Worm (Caenorhabditis elegans) whole organism, mixed stage, embryonic: ENCODE data around the gene nspb-3.

Experiments
- M03D4.4 ChIP-seq: sonication (generic microtip); optimal IDR thresholded peaks from 2 replicates; lab custom pipeline; 2017; ENCODE audit warnings: mild to moderate bottlenecking, missing genetic modification characterization, missing compliant biosample characterization
- bed-3 ChIP-seq: fragments of 200-800 bp; sonication (Bioruptor generic); optimal IDR thresholded peaks from 3 replicates; lab custom pipeline; 2018; ENCODE audit warnings: mild to moderate bottlenecking, missing genetic modification characterization, moderate library complexity, missing compliant biosample characterization
- blmp-1 ChIP-seq: fragments of 150-350 bp; optimal IDR thresholded peaks from 2 replicates; lab custom pipeline; 2014; ENCODE audit warnings: missing biosample characterization, missing genetic modification characterization
- ceh-43 ChIP-seq: fragments of 200-800 bp; sonication (Bioruptor generic); optimal IDR thresholded peaks from 2 replicates; lab custom pipeline; 2018; ENCODE audit warnings: mild to moderate bottlenecking, missing genetic modification characterization, moderate library complexity, missing compliant biosample characterization
- ceh-83 ChIP-seq: fragments of 200-800 bp; sonication (Bioruptor generic); optimal IDR thresholded peaks from 2 replicates; lab custom pipeline; 2018; ENCODE audit warnings: mild to moderate bottlenecking, missing genetic modification characterization, missing compliant biosample characterization
- cnd-1 ChIP-seq: fragments of 200-800 bp; sonication (Bioruptor generic); optimal IDR thresholded peaks from 2 replicates; lab custom pipeline; 2018; ENCODE audit warnings: mild to moderate bottlenecking, missing genetic modification characterization, missing compliant biosample characterization
- drap-1 ChIP-seq: fragments of 200-800 bp; sonication (Bioruptor generic); optimal IDR thresholded peaks from 3 replicates; lab custom pipeline; 2018; ENCODE audit warnings: mild to moderate bottlenecking, missing genetic modification characterization, missing compliant biosample characterization
- elt-1 ChIP-seq: sonication (generic microtip); optimal IDR thresholded peaks from 2 replicates; lab custom pipeline; 2017; ENCODE audit warnings: missing genetic modification characterization, mild to moderate bottlenecking, missing compliant biosample characterization, antibody characterized with exemption, moderate library complexity, borderline replicate concordance; ENCODE audit not compliant: insufficient read depth
- elt-3 ChIP-seq: fragments of 150-350 bp; optimal IDR thresholded peaks from 2 replicates; lab custom pipeline; 2014; ENCODE audit warnings: missing biosample characterization, missing genetic modification characterization
- flh-1 ChIP-seq: fragments of 200-800 bp; sonication (Bioruptor generic); optimal IDR thresholded peaks from 2 replicates; lab custom pipeline; 2018; ENCODE audit warnings: mild to moderate bottlenecking, missing genetic modification characterization, moderate library complexity, missing compliant biosample characterization
- ham-2 ChIP-seq: fragments of 200-800 bp; sonication (Bioruptor generic); optimal IDR thresholded peaks from 2 replicates; lab custom pipeline; 2018; ENCODE audit warnings: mild to moderate bottlenecking, missing genetic modification characterization, missing compliant biosample characterization
- hlh-1 ChIP-seq: fragments of 150-350 bp; optimal IDR thresholded peaks from 2 replicates; lab custom pipeline; 2014; ENCODE audit warnings: missing biosample characterization, missing genetic modification reagents, missing genetic modification characterization
- lin-13 ChIP-seq: fragments of 150-350 bp; optimal IDR thresholded peaks from 2 replicates; lab custom pipeline; 2014; ENCODE audit warnings: missing biosample characterization, missing genetic modification characterization
- lsy-2 ChIP-seq: fragments of 150-350 bp; optimal IDR thresholded peaks from 2 replicates; lab custom pipeline; 2014; ENCODE audit warnings: missing biosample characterization, missing genetic modification characterization
- mab-5 ChIP-seq: fragments of 150-350 bp; optimal IDR thresholded peaks from 2 replicates; lab custom pipeline; 2014; ENCODE audit warnings: missing biosample characterization, missing genetic modification characterization
- mep-1 ChIP-seq: fragments of 150-350 bp; optimal IDR thresholded peaks from 2 replicates; lab custom pipeline; 2017; ENCODE audit warnings: missing biosample characterization, missing genetic modification reagents, missing genetic modification characterization, inconsistent platforms
- mls-2 ChIP-seq: sonication (generic microtip); optimal IDR thresholded peaks from 2 replicates; lab custom pipeline; 2016; ENCODE audit warnings: mild to moderate bottlenecking, missing genetic modification characterization, moderate library complexity, missing compliant biosample characterization
- nhr-12 ChIP-seq: fragments of 150-350 bp; optimal IDR thresholded peaks from 2 replicates; lab custom pipeline; 2014; ENCODE audit warnings: missing biosample characterization, missing genetic modification characterization
- nhr-2 ChIP-seq: fragments of 150-350 bp; optimal IDR thresholded peaks from 2 replicates; lab custom pipeline; 2014; ENCODE audit warnings: missing biosample characterization, missing genetic modification characterization
- nhr-237 ChIP-seq: fragments of 150-350 bp; optimal IDR thresholded peaks from 2 replicates; lab custom pipeline; 2014; ENCODE audit warnings: missing biosample characterization, missing genetic modification characterization
- nhr-28 ChIP-seq: fragments of 150-350 bp; optimal IDR thresholded peaks from 2 replicates; lab custom pipeline; 2014; ENCODE audit warnings: missing biosample characterization, missing genetic modification characterization
- nhr-76 ChIP-seq: sonication (generic microtip); optimal IDR thresholded peaks from 2 replicates; lab custom pipeline; 2017; ENCODE audit warnings: missing biosample characterization, missing genetic modification characterization
- pha-4 ChIP-seq: fragments of 150-350 bp; optimal IDR thresholded peaks from 2 replicates; lab custom pipeline; 2018; ENCODE audit warnings: missing biosample characterization, missing genetic modification reagents, missing genetic modification characterization
- sem-2 ChIP-seq: fragments of 200-800 bp; sonication (Bioruptor generic); optimal IDR thresholded peaks from 2 replicates; lab custom pipeline; 2018; ENCODE audit warnings: mild to moderate bottlenecking, missing genetic modification characterization, missing compliant biosample characterization
- snpc-4 ChIP-seq: fragments of 150-350 bp; optimal IDR thresholded peaks from 2 replicates; lab custom pipeline; 2014; ENCODE audit warnings: missing biosample characterization, missing genetic modification characterization
- sptf-1 ChIP-seq: sonication (generic microtip); optimal IDR thresholded peaks from 2 replicates; lab custom pipeline; 2017; ENCODE audit warnings: mild to moderate bottlenecking, missing genetic modification characterization, moderate library complexity, missing compliant biosample characterization
- tbx-8 ChIP-seq: fragments of 200-800 bp; sonication (Bioruptor generic); optimal IDR thresholded peaks from 2 replicates; lab custom pipeline; 2018; ENCODE audit warnings: mild to moderate bottlenecking, missing genetic modification characterization, moderate library complexity, missing compliant biosample characterization
- unc-120 ChIP-seq: sonication (generic microtip); optimal IDR thresholded peaks from 2 replicates; lab custom pipeline; 2017; ENCODE audit warnings: missing genetic modification characterization, missing compliant biosample characterization; ENCODE audit not compliant: poor library complexity, severe bottlenecking
- unc-39 ChIP-seq: fragments of 150-350 bp; optimal IDR thresholded peaks from 2 replicates; lab custom pipeline; 2014; ENCODE audit warnings: missing biosample characterization, missing genetic modification characterization
- zip-8 ChIP-seq: fragments of 150-350 bp; optimal IDR thresholded peaks from 2 replicates; lab custom pipeline; 2014; ENCODE audit warnings: missing biosample characterization, missing genetic modification characterization
- ztf-11 ChIP-seq: fragments of 150-350 bp; optimal IDR thresholded peaks from 2 replicates; lab custom pipeline; 2014; ENCODE audit warnings: missing biosample characterization, missing genetic modification characterization

nspb-3 gene

ce11 chrIV:6585397-6585921, 9.3 kb downstream of the nspb-3 start, which contains the start of the genes F38A5.2 and dnj-11 (continued):
- TF ChIP-seq unc-120 (peak; percentile 55), hlh-1 (peak; percentile 25), bed-3 (GFP tag; lab: Kevin White, UChicago) (no peak), M03D4.4 (tag; lab: Kevin White, UChicago) (no peak), ceh-43 (GFP tag; lab: Kevin White, UChicago) (no peak)
- TF ChIP-seq, all 35 proteins: peak for 9

ce11 chrIV:6582604-6583003, 12.2 kb downstream of the nspb-3 start, which contains the start of gene odr-8:
odr-8 (minus strand) TSS chrIV:6582704.
- TF ChIP-seq ceh-83 (GFP tag; lab: Kevin White, UChicago) (no peak), ceh-43 (GFP tag; lab: Kevin White, UChicago) (no peak), ztf-11 (no peak), mep-1 (no peak), unc-39 (tag; lab: Kevin White, UChicago) (no peak), flh-1 (GFP tag; lab: Kevin White, UChicago) (no peak), sem-2 (GFP tag; lab: Kevin White, UChicago) (no peak), lsy-2 (tag; lab: Kevin White, UChicago) (no peak), elt-3 (no peak), drap-1 (GFP tag; lab: Kevin White, UChicago) (no peak), nhr-28 (tag; lab: Kevin White, UChicago) (no peak), cnd-1 (tag; lab: Kevin White, UChicago) (no peak), hlh-1 (no peak), lin-13 (tag; lab: Kevin White, UChicago) (no peak), pha-4 (tag; lab: Kevin White, UChicago) (no peak), ham-2 (GFP tag; lab: Kevin White, UChicago) (no peak), mls-2 (tag; lab: Kevin White, UChicago) (no peak)

ce11 chrIV:6581658-6582057, 13.1 kb downstream of the nspb-3 start:
- no peak for TF ChIP-seq unc-39 (tag; lab: Kevin White, UChicago)
- no peak for TF ChIP-seq nhr-237 (tag; lab: Kevin White, UChicago)
- no peak for TF ChIP-seq sem-2 (GFP tag; lab: Kevin White, UChicago)
- no peak for TF ChIP-seq nhr-2 (tag; lab: Kevin White, UChicago)
- TF ChIP-seq mab-5 (tag; lab: Kevin White, UChicago) = no peak
- no peak for TF ChIP-seq mep-1
- TF ChIP-seq M03D4.4 (tag; lab: Kevin White, UChicago) = no peak
- no peak for TF ChIP-seq blmp-1
- no peak for TF ChIP-seq lin-13 (tag; lab: Kevin White, UChicago)
- TF ChIP-seq ztf-11 = no peak
- no peak for TF ChIP-seq cnd-1 (tag; lab: Kevin White, UChicago)
- no peak for TF ChIP-seq tbx-8 (GFP tag; lab: Kevin White, UChicago)
- no peak for TF ChIP-seq nhr-12 (tag; lab: Kevin White, UChicago)
- TF ChIP-seq zip-8 (tag; lab: Kevin White, UChicago) = no peak
- TF ChIP-seq ceh-43 (GFP tag; lab: Kevin White, UChicago) = no peak
- TF ChIP-seq unc-120 = no peak
- no peak for TF ChIP-seq flh-1 (GFP tag; lab: Kevin White, UChicago)
- TF ChIP-seq pha-4 (tag; lab: Kevin White, UChicago) = no peak
- TF ChIP-seq, all 35 proteins: peak for 0

- TF ChIP-seq mab-5 (tag; lab: Kevin White, UChicago) (no peak), snpc-4 (no peak), nhr-2 (tag; lab: Kevin White, UChicago) (no peak), nhr-28 (tag; lab: Kevin White, UChicago) (no peak), zip-8 (tag; lab: Kevin White, UChicago) (no peak), ceh-43 (GFP tag; lab: Kevin White, UChicago) (no peak), elt-1 (tag; lab: Kevin White, UChicago) (no peak), ceh-83 (GFP tag; lab: Kevin White, UChicago) (no peak), drap-1 (GFP tag; lab: Kevin White, UChicago) (no peak), ham-2 (GFP tag; lab: Kevin White, UChicago) (no peak), lin-13 (tag; lab: Kevin White, UChicago) (no peak), sptf-1 (no peak), nhr-76 (tag; lab: Kevin White, UChicago) (no peak), nhr-12 (tag; lab: Kevin White, UChicago) (no peak), pha-4 (tag; lab: Kevin White, UChicago) (no peak), cnd-1 (tag; lab: Kevin White, UChicago) (no peak)
These were observed 16.9 kb downstream of the nspb-3 start, which contains the start of gene C43G2.3 for ce11 chrIV:6577914-6578313. C43G2.3 (plus strand) TSS chrIV:6578214.
